Worm (Caenorhabditis elegans) whole organism, midembryonic: ENCODE data around the gene C27H6.8.
"Not testable (repeated sequence)": the region's sequence is repeated elsewhere in the genome, so short reads cannot be mapped to it uniquely, and the experiment has no call there.

Experiments
- T22C8.4 ChIP-seq: fragments of 200-800 bp; sonication (Bioruptor generic); IDR thresholded peaks from 2 replicates; pipeline ENCODE4 v1.3.6; 2022; ENCODE audit warnings: missing genetic modification characterization, missing compliant biosample characterization
- cog-1 ChIP-seq: sonication (generic microtip); optimal IDR thresholded peaks from 2 replicates; lab custom pipeline; 2016; ENCODE audit warnings: missing genetic modification characterization, missing compliant biosample characterization
- flt-1 ChIP-seq: fragments of 200-800 bp; sonication (Bioruptor generic); IDR thresholded peaks from 2 replicates; pipeline ENCODE4 v1.3.6; 2022; ENCODE audit warnings: missing genetic modification characterization, missing compliant biosample characterization
- klf-2 ChIP-seq: fragments of 200-800 bp; sonication (Bioruptor generic); conservative IDR thresholded peaks from 2 replicates; pipeline ENCODE4 v1.3.6; 2022; ENCODE audit warnings: missing genetic modification reagents, missing genetic modification characterization, missing compliant biosample characterization
- med-1 ChIP-seq: sonication (generic microtip); optimal IDR thresholded peaks from 2 replicates; lab custom pipeline; 2017; ENCODE audit warnings: missing genetic modification characterization, mild to moderate bottlenecking, missing compliant biosample characterization, antibody characterized with exemption, missing genetic modification reagents; ENCODE audit not compliant: insufficient read depth
- ref-1 ChIP-seq: fragments of 200-800 bp; sonication (Bioruptor generic); conservative IDR thresholded peaks from 2 replicates; pipeline ENCODE4 v1.3.6; 2022; ENCODE audit warnings: missing genetic modification reagents, missing genetic modification characterization, missing compliant biosample characterization
- tab-1 ChIP-seq: fragments of 200-800 bp; sonication (Bioruptor generic); IDR thresholded peaks from 2 replicates; pipeline ENCODE4 v1.3.6; 2022; ENCODE audit warnings: missing genetic modification characterization, missing compliant biosample characterization
- ztf-23 ChIP-seq: fragments of 200-800 bp; sonication (Bioruptor generic); IDR thresholded peaks from 2 replicates; pipeline ENCODE4 v1.3.6; 2022; ENCODE audit warnings: missing genetic modification reagents, missing genetic modification characterization, missing compliant biosample characterization
- ztf-29 ChIP-seq: fragments of 200-800 bp; sonication (Bioruptor generic); IDR thresholded peaks from 2 replicates; pipeline ENCODE4 v1.3.6; 2022; ENCODE audit warnings: missing genetic modification reagents, missing genetic modification characterization, missing compliant biosample characterization

Gene C27H6.8

ce11 chrV:10018291-10018690 is 30.7 kb upstream of the C27H6.8 start:
- TF ChIP-seq ztf-23 (GFP tag; lab: Robert Waterston, UW) (no peak), ztf-29 (GFP tag; lab: Robert Waterston, UW) (no peak), med-1 (GFP tag; lab: Kevin White, UChicago) (no peak), tab-1 (no peak), flt-1 (GFP tag; lab: Robert Waterston, UW) (no peak), klf-2 (GFP tag; lab: Robert Waterston, UW) (no peak), ref-1 (GFP tag; lab: Robert Waterston, UW) (no peak)

- no peak for TF ChIP-seq cog-1 (tag; lab: Kevin White, UChicago)
- no peak for TF ChIP-seq tab-1
- TF ChIP-seq T22C8.4 (GFP tag; lab: Robert Waterston, UW): no peak
- TF ChIP-seq ztf-29 (GFP tag; lab: Robert Waterston, UW): no peak
- TF ChIP-seq med-1 (GFP tag; lab: Kevin White, UChicago): no peak
- TF ChIP-seq klf-2 (GFP tag; lab: Robert Waterston, UW): no peak
- TF ChIP-seq ref-1 (GFP tag; lab: Robert Waterston, UW): no peak
- TF ChIP-seq flt-1 (GFP tag; lab: Robert Waterston, UW): no peak
- TF ChIP-seq ztf-23 (GFP tag; lab: Robert Waterston, UW): no peak
Measured at ce11 chrV:10012639-10013038, 25.1 kb upstream of the C27H6.8 start.

ce11 chrV:10011623-10012022 is 24.0 kb upstream of the C27H6.8 start, which contains the start of gene lea-1:
Gene lea-1 (plus strand): TSS chrV:10011923.
- no peak for TF ChIP-seq ref-1 (GFP tag; lab: Robert Waterston, UW)
- no peak for TF ChIP-seq cog-1 (tag; lab: Kevin White, UChicago)
- TF ChIP-seq tab-1: no peak
- no peak for TF ChIP-seq klf-2 (GFP tag; lab: Robert Waterston, UW)
- TF ChIP-seq T22C8.4 (GFP tag; lab: Robert Waterston, UW): no peak
- no peak for TF ChIP-seq med-1 (GFP tag; lab: Kevin White, UChicago)
- no peak for TF ChIP-seq ztf-23 (GFP tag; lab: Robert Waterston, UW)
- TF ChIP-seq flt-1 (GFP tag; lab: Robert Waterston, UW): no peak
- TF ChIP-seq ztf-29 (GFP tag; lab: Robert Waterston, UW): no peak

- TF ChIP-seq ref-1 (GFP tag; lab: Robert Waterston, UW) (no peak), T22C8.4 (GFP tag; lab: Robert Waterston, UW) (no peak), tab-1 (no peak), ztf-23 (GFP tag; lab: Robert Waterston, UW) (no peak)
Measured at ce11 chrV:10007484-10007883, 19.9 kb upstream of the C27H6.8 start.

ce11 chrV:10006374-10006773 is 18.8 kb upstream of the C27H6.8 start:
- TF ChIP-seq med-1 (GFP tag; lab: Kevin White, UChicago): no peak
- TF ChIP-seq T22C8.4 (GFP tag; lab: Robert Waterston, UW): no peak
- no peak for TF ChIP-seq ref-1 (GFP tag; lab: Robert Waterston, UW)
- TF ChIP-seq ztf-23 (GFP tag; lab: Robert Waterston, UW): no peak
- TF ChIP-seq flt-1 (GFP tag; lab: Robert Waterston, UW): no peak
- TF ChIP-seq tab-1: no peak
- TF ChIP-seq klf-2 (GFP tag; lab: Robert Waterston, UW): no peak
- no peak for TF ChIP-seq ztf-29 (GFP tag; lab: Robert Waterston, UW)
- no peak for TF ChIP-seq cog-1 (tag; lab: Kevin White, UChicago)

- not testable (repeated sequence) for TF ChIP-seq T22C8.4, ztf-23, flt-1 (GFP tag; lab: Robert Waterston, UW)
Measured at ce11 chrV:10004048-10004761, 16.6 kb upstream of the C27H6.8 start, which contains the start of gene uda-1. Gene uda-1 (plus strand): TSS chrV:10004755.

- TF ChIP-seq ztf-23 (GFP tag; lab: Robert Waterston, UW) (0 out of 2 replicates have a peak, but pooled peaks have one; percentile 21), ref-1 (GFP tag; lab: Robert Waterston, UW) (no peak), med-1 (GFP tag; lab: Kevin White, UChicago) (no peak), tab-1 (no peak)
Measured at ce11 chrV:10003315-10003969, 15.9 kb upstream of the C27H6.8 start.

ce11 chrV:10002720-10003119 is 15.1 kb upstream of the C27H6.8 start:
- no peak for TF ChIP-seq ztf-29 (GFP tag; lab: Robert Waterston, UW)

- TF ChIP-seq ztf-23 (GFP tag; lab: Robert Waterston, UW) (no peak), tab-1 (no peak), flt-1 (GFP tag; lab: Robert Waterston, UW) (no peak), T22C8.4 (GFP tag; lab: Robert Waterston, UW) (no peak), klf-2 (GFP tag; lab: Robert Waterston, UW) (no peak), ref-1 (GFP tag; lab: Robert Waterston, UW) (no peak), cog-1 (tag; lab: Kevin White, UChicago) (no peak), ztf-29 (GFP tag; lab: Robert Waterston, UW) (no peak), med-1 (GFP tag; lab: Kevin White, UChicago) (no peak)
Measured at ce11 chrV:10000760-10001159, 13.2 kb upstream of the C27H6.8 start, which contains the start of gene K08H10.10. Gene K08H10.10 (plus strand): TSS chrV:10001060.
